Fruit fly (Drosophila melanogaster) whole organism, pupa: Measurements from ENCODE around the gene CG15249.

Experiments used
- EcR ChIP-seq: fragments of 200-800 bp; sonication (Bioruptor generic); optimal IDR thresholded peaks from 3 replicates; lab custom pipeline; 2019; ENCODE audit warnings: missing biosample characterization, missing genetic modification characterization, mild to moderate bottlenecking, moderate library complexity, missing genetic modification reagents
- Pif1A ChIP-seq: fragments of 200-800 bp; sonication (Bioruptor generic); optimal IDR thresholded peaks from 3 replicates; lab custom pipeline; 2016; ENCODE audit warnings: missing biosample characterization, missing genetic modification characterization
- fd96Ca ChIP-seq: fragments of 200-800 bp; sonication (Bioruptor generic); IDR thresholded peaks from 3 replicates; pipeline ENCODE4 v1.3.6; 2022; ENCODE audit warnings: missing biosample characterization, missing genetic modification characterization
- gl ChIP-seq: fragments of 200-800 bp; sonication (Bioruptor generic); optimal IDR thresholded peaks from 2 replicates; lab custom pipeline; 2018; ENCODE audit warnings: missing biosample characterization, mild to moderate bottlenecking, missing genetic modification characterization

- TF ChIP-seq EcR (GFP tag; lab: Kevin White, UChicago) (no peak), gl (no peak), Pif1A (no peak), fd96Ca (GFP tag; lab: Robert Waterston, UW) (no peak)
Measured at dm6 chrX:9873917-9874316, 25.5 kb downstream of the CG15249 start, which contains the start of gene CG32695.
